Worm (Caenorhabditis elegans) whole organism, L2 larva: ENCODE results near the gene fbxa-36.

Experiments used
- aly-2 ChIP-seq: fragments of 150-350 bp; optimal IDR thresholded peaks from 2 replicates; lab custom pipeline; 2014; ENCODE audit warnings: missing biosample characterization, missing genetic modification characterization
- elt-1 ChIP-seq: fragments of 150-350 bp; optimal IDR thresholded peaks from 2 replicates; lab custom pipeline; 2014; ENCODE audit warnings: missing biosample characterization, missing genetic modification characterization
- lin-11 ChIP-seq: fragments of 150-350 bp; sonication (generic microtip); optimal IDR thresholded peaks from 2 replicates; lab custom pipeline; 2014; ENCODE audit warnings: missing biosample characterization, missing genetic modification characterization, inconsistent platforms, mixed read lengths
- nhr-25 ChIP-seq: fragments of 150-350 bp; sonication (generic microtip); optimal IDR thresholded peaks from 3 replicates; lab custom pipeline; 2014; ENCODE audit warnings: missing biosample characterization, missing genetic modification characterization
- skn-1 ChIP-seq: sonication (generic microtip); optimal IDR thresholded peaks from 2 replicates; lab custom pipeline; 2017; ENCODE audit warnings: missing biosample characterization, missing genetic modification characterization
- zag-1 ChIP-seq: fragments of 150-350 bp; optimal IDR thresholded peaks from 2 replicates; lab custom pipeline; 2014; ENCODE audit warnings: missing biosample characterization, missing genetic modification characterization

DNA sequence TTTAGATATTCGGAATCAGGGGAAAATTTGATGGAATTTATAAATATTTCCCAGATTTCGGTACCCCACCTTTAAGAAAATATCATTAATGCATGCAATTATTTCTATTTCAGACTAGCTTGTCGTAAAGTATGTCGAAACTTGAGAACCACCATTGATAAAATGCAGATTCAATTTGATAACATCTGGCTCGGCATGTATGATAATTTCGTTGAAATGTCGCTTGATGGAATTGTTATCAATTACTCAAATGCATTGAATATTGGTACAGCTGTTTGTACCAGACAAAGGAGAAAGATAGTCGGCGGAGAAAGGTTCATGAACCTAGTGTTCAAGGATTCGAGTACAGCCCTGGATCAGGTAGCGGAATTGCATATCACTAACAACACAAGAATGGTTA, 38.9 kb upstream of the fbxa-36 start, which contains the start of gene Y82E9BL.19:
- no peak for TF ChIP-seq skn-1 (tag; lab: Kevin White, UChicago)
- no peak for TF ChIP-seq nhr-25
- no peak for TF ChIP-seq lin-11
- TF ChIP-seq aly-2 (tag; lab: Kevin White, UChicago), result no peak
- TF ChIP-seq elt-1, result no peak
- TF ChIP-seq zag-1 (tag; lab: Kevin White, UChicago), result no peak
